Fruit fly (Drosophila melanogaster): ENCODE measurements around the gene Oseg4.

The Oseg4 gene

DNA sequence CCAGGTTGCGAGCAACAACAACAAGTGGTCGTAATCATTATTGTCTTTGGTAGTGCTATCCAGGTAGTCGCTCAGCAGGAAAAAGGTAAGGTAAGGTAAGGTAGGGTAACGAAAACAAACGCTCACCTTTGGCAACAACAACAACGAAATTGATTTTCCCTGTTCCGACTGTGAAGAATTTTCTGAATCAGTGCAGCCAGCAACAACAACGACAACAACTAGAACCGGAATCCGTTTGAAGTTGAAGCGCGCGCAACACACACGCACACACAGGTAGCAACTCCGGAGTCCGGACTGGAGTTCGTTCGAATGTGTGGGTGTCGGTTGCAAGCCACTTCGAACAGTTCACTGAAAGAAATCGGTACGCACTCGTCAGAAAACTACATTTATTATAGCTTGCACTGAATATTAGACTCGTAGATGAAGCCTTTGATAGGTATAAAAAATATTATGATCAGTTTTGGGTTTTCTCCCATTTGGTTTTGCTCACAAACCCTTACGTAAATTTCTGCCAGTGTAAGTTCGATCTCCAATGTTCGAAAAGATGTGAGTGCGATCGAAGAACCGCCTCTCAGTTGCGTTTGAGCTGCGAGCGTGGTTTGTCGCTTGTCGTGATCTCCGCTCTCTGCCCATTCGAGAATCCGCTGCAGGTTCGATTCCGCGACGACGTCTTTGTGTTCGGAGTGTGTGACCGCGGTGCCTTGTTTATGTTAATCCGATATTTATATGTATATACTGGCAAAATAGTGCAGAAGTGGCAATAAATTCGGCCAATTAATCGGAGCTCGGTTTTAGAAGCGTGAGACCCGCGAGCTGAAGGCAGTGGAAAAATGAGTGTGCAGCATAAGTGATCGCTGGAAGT lies 11.0 kb upstream of the Oseg4 start, which contains the start of gene CG13921 (continued):
- TF ChIP-seq emc (GFP tag; optimal IDR thresholded peaks at IDR 0.05) (peak; percentile 98), MBD-R2 (GFP tag; IDR thresholded peaks at IDR 0.05) (peak; percentile 98), CG15696 (tag; optimal IDR thresholded peaks at IDR 0.05) (peak; percentile 100), GATAe (GFP tag; conservative IDR thresholded peaks at IDR 0.05) (peak; percentile 91), en (GFP tag; optimal IDR thresholded peaks at IDR 0.05) (peak; percentile 99), CG5245 (GFP tag; optimal IDR thresholded peaks at IDR 0.05) (peak; percentile 100), NC2α (GFP tag; optimal IDR thresholded peaks at IDR 0.05) (peak; percentile 98), Dll (GFP tag; IDR thresholded peaks at IDR 0.05; ENCODE audit: partially characterized antibody) (no peak), vvl (GFP tag; IDR thresholded peaks at IDR 0.05) (peak; percentile 100), sim (GFP tag; IDR thresholded peaks at IDR 0.05) (peak; percentile 99), CG13287 (GFP tag; IDR thresholded peaks at IDR 0.05; ENCODE audit: partially characterized antibody) (no peak), stwl (tag; optimal IDR thresholded peaks at IDR 0.05) (peak; percentile 95), Hr39 (optimal IDR thresholded peaks at IDR 0.05) (no peak), pzg (GFP tag; optimal IDR thresholded peaks at IDR 0.05) (peak; percentile 31), Spps (tag; optimal IDR thresholded peaks at IDR 0.05) (peak; percentile 99), dmrt99B (tag; optimal IDR thresholded peaks at IDR 0.05) (peak; percentile 99)

dm6 chr3L:1745432-1745831 lies 9.9 kb upstream of the Oseg4 start:
- peak; percentile 46; the same call in 1 of the 2 replicates for TF ChIP-seq GATAe (GFP tag; conservative IDR thresholded peaks at IDR 0.05)
- no peak for TF ChIP-seq YL-1 (GFP tag; optimal IDR thresholded peaks at IDR 0.05)
- TF ChIP-seq nerfin-1 (tag; optimal IDR thresholded peaks at IDR 0.05) = no peak
- peak; percentile 81 for TF ChIP-seq grn (GFP tag; optimal IDR thresholded peaks at IDR 0.05)
- TF ChIP-seq sug (tag; optimal IDR thresholded peaks at IDR 0.05) = peak; percentile 98
- TF ChIP-seq CG2202 (tag; optimal IDR thresholded peaks at IDR 0.05) = no peak
- no peak for TF ChIP-seq caup (GFP tag; optimal IDR thresholded peaks at IDR 0.05; ENCODE audit: severe bottlenecking)
- TF ChIP-seq lab (GFP tag; optimal IDR thresholded peaks at IDR 0.05) = peak; percentile 58
- no peak for TF ChIP-seq sens (GFP tag)
- peak; percentile 21 for TF ChIP-seq sd (tag; optimal IDR thresholded peaks at IDR 0.05)
- no peak for TF ChIP-seq odd (GFP tag; optimal IDR thresholded peaks at IDR 0.05)
- TF ChIP-seq dpn (GFP tag; optimal IDR thresholded peaks at IDR 0.05) = no peak
- TF ChIP-seq D19A (tag; optimal IDR thresholded peaks at IDR 0.05) = peak; percentile 63
- TF ChIP-seq Hmr (GFP tag; optimal IDR thresholded peaks at IDR 0.05) = peak; percentile 12
- no peak for TF ChIP-seq CG8281 (tag; optimal IDR thresholded peaks at IDR 0.05)
- no peak for TF ChIP-seq Hr3 (GFP tag; optimal IDR thresholded peaks at IDR 0.05)
- TF ChIP-seq exex (tag; optimal IDR thresholded peaks at IDR 0.05) = peak; percentile 89
- peak; percentile 42 for TF ChIP-seq CG34376 (GFP tag; optimal IDR thresholded peaks at IDR 0.05)
- TF ChIP-seq sens-2 (GFP tag; IDR thresholded peaks at IDR 0.05) = no peak
- peak; percentile 26 for TF ChIP-seq CG2678 (tag; optimal IDR thresholded peaks at IDR 0.05)
- peak; percentile 34 for TF ChIP-seq mirr (GFP tag; optimal IDR thresholded peaks at IDR 0.05)
- TF ChIP-seq HLH3B (GFP tag; IDR thresholded peaks at IDR 0.05) = no peak
